Worm (Caenorhabditis elegans) whole organism, early embryonic: ENCODE measurements around the gene C12D8.13.

ENCODE experiments used
- ama-1 ChIP-seq: fragments of 150-350 bp; optimal IDR thresholded peaks from 2 replicates; lab custom pipeline; 2014
- ceh-13 ChIP-seq: fragments of 200-800 bp; sonication (Bioruptor generic); optimal IDR thresholded peaks from 2 replicates; lab custom pipeline; 2018; ENCODE audit warnings: mild to moderate bottlenecking, missing genetic modification characterization, missing compliant biosample characterization
- ceh-36 ChIP-seq: sonication (generic microtip); optimal IDR thresholded peaks from 2 replicates; lab custom pipeline; 2016; ENCODE audit warnings: missing genetic modification characterization, inconsistent platforms, missing compliant biosample characterization
- flt-1 ChIP-seq: fragments of 200-800 bp; sonication (Bioruptor generic); IDR thresholded peaks from 2 replicates; pipeline ENCODE4 v1.3.6; 2022; ENCODE audit warnings: missing genetic modification characterization, missing compliant biosample characterization
- scrt-1 ChIP-seq: fragments of 200-800 bp; sonication (Bioruptor generic); IDR thresholded peaks from 2 replicates; pipeline ENCODE4 v1.3.6; 2022; ENCODE audit warnings: missing genetic modification characterization, missing compliant biosample characterization
- sea-1 ChIP-seq: fragments of 200-800 bp; sonication (Bioruptor generic); conservative IDR thresholded peaks from 2 replicates; pipeline ENCODE4 v1.3.6; 2022; ENCODE audit warnings: missing genetic modification characterization, missing compliant biosample characterization

- no peak for TF ChIP-seq scrt-1 (GFP tag; lab: Robert Waterston, UW)
- TF ChIP-seq ama-1 (lab: Kevin White, UChicago), result no peak
- no peak for TF ChIP-seq ceh-13 (GFP tag; lab: Kevin White, UChicago)
- TF ChIP-seq ceh-36, result no peak
- no peak for TF ChIP-seq flt-1 (GFP tag; lab: Robert Waterston, UW)
- no peak for TF ChIP-seq sea-1 (GFP tag; lab: Robert Waterston, UW)
Measured at ce11 chrV:10222007-10222406, 1.5 kb upstream of the C12D8.13 start, which contains the start of gene C12D8.20.
